Worm (Caenorhabditis elegans) whole organism, L2 larva: ENCODE results near the gene gst-13.

ENCODE experiments used
- C34F6.9 ChIP-seq: fragments of 150-350 bp; optimal IDR thresholded peaks from 2 replicates; lab custom pipeline; 2014; ENCODE audit warnings: missing biosample characterization, missing genetic modification characterization
- R02D3.7 ChIP-seq: fragments of 150-350 bp; optimal IDR thresholded peaks from 2 replicates; lab custom pipeline; 2014; ENCODE audit warnings: missing biosample characterization, missing genetic modification characterization
- Y55F3AM.14 ChIP-seq: fragments of 200-800 bp; sonication (Bioruptor generic); optimal IDR thresholded peaks from 2 replicates; lab custom pipeline; 2018; ENCODE audit warnings: mild to moderate bottlenecking, missing genetic modification characterization, missing compliant biosample characterization
- alr-1 ChIP-seq: fragments of 150-350 bp; optimal IDR thresholded peaks from 2 replicates; lab custom pipeline; 2014; ENCODE audit warnings: missing biosample characterization, missing genetic modification characterization
- ama-1 ChIP-seq: fragments of 150-350 bp; optimal IDR thresholded peaks from 2 replicates; lab custom pipeline; 2018; ENCODE audit warnings: inconsistent platforms
- dmd-4 ChIP-seq: sonication (generic microtip); optimal IDR thresholded peaks from 2 replicates; lab custom pipeline; 2017; ENCODE audit warnings: missing biosample characterization, missing genetic modification characterization
- egl-27 ChIP-seq: sonication (generic microtip); optimal IDR thresholded peaks from 3 replicates; lab custom pipeline; 2017; ENCODE audit warnings: missing biosample characterization, missing genetic modification reagents, missing genetic modification characterization
- elt-1 ChIP-seq: fragments of 150-350 bp; optimal IDR thresholded peaks from 2 replicates; lab custom pipeline; 2014; ENCODE audit warnings: missing biosample characterization, missing genetic modification characterization
- fos-1 ChIP-seq: fragments of 150-350 bp; optimal IDR thresholded peaks from 2 replicates; lab custom pipeline; 2014; ENCODE audit warnings: missing biosample characterization, missing genetic modification characterization
- gmeb-1 ChIP-seq: fragments of 150-350 bp; optimal IDR thresholded peaks from 2 replicates; lab custom pipeline; 2014; ENCODE audit warnings: missing biosample characterization, missing genetic modification characterization
- lin-11 ChIP-seq: fragments of 150-350 bp; sonication (generic microtip); optimal IDR thresholded peaks from 2 replicates; lab custom pipeline; 2014; ENCODE audit warnings: missing biosample characterization, missing genetic modification characterization, inconsistent platforms, mixed read lengths
- lin-13 ChIP-seq: fragments of 150-350 bp; optimal IDR thresholded peaks from 2 replicates; lab custom pipeline; 2014; ENCODE audit warnings: missing biosample characterization, missing genetic modification reagents, missing genetic modification characterization
- lin-39 ChIP-seq: fragments of 150-350 bp; optimal IDR thresholded peaks from 2 replicates; lab custom pipeline; 2014; ENCODE audit warnings: missing biosample characterization, missing genetic modification reagents, missing genetic modification characterization
- lsy-2 ChIP-seq, 2 experiments: fragments of 150-350 bp in 1 of 2; sonication (generic microtip) in 1 of 2; optimal IDR thresholded peaks; 2 replicates each; lab custom pipeline; 2014 to 2017; ENCODE audit warnings: missing biosample characterization in 2 of 2, missing genetic modification characterization in 2 of 2
- mab-5 ChIP-seq: fragments of 150-350 bp; optimal IDR thresholded peaks from 2 replicates; lab custom pipeline; 2014; ENCODE audit warnings: missing biosample characterization, missing genetic modification characterization
- mbf-1 ChIP-seq: sonication (generic microtip); optimal IDR thresholded peaks from 2 replicates; lab custom pipeline; 2017; ENCODE audit warnings: missing biosample characterization, missing genetic modification characterization
- mdl-1 ChIP-seq, 2 experiments: fragments of 150-350 bp in 1 of 2; sonication (generic microtip) in 1 of 2; optimal IDR thresholded peaks; 2 replicates each; lab custom pipeline; 2017; ENCODE audit warnings: missing biosample characterization in 2 of 2, missing genetic modification characterization in 2 of 2
- nhr-10 ChIP-seq: sonication (generic microtip); optimal IDR thresholded peaks from 2 replicates; lab custom pipeline; 2017; ENCODE audit warnings: missing biosample characterization, missing genetic modification characterization
- nhr-11 ChIP-seq: fragments of 150-350 bp; optimal IDR thresholded peaks from 2 replicates; lab custom pipeline; 2014; ENCODE audit warnings: missing biosample characterization, missing genetic modification characterization
- nhr-129 ChIP-seq: fragments of 150-350 bp; optimal IDR thresholded peaks from 2 replicates; lab custom pipeline; 2014; ENCODE audit warnings: missing biosample characterization, missing genetic modification characterization
- nhr-21 ChIP-seq: fragments of 150-350 bp; optimal IDR thresholded peaks from 2 replicates; lab custom pipeline; 2014; ENCODE audit warnings: missing biosample characterization, missing genetic modification characterization
- nhr-23 ChIP-seq: fragments of 150-350 bp; optimal IDR thresholded peaks from 2 replicates; lab custom pipeline; 2014; ENCODE audit warnings: missing biosample characterization, missing genetic modification reagents, missing genetic modification characterization
- nhr-25 ChIP-seq: fragments of 150-350 bp; sonication (generic microtip); optimal IDR thresholded peaks from 3 replicates; lab custom pipeline; 2014; ENCODE audit warnings: missing biosample characterization, missing genetic modification characterization
- nhr-6 ChIP-seq: fragments of 150-350 bp; optimal IDR thresholded peaks from 2 replicates; lab custom pipeline; 2014; ENCODE audit warnings: missing biosample characterization, missing genetic modification characterization
- skn-1 ChIP-seq: sonication (generic microtip); optimal IDR thresholded peaks from 2 replicates; lab custom pipeline; 2017; ENCODE audit warnings: missing biosample characterization, missing genetic modification characterization
- sma-3 ChIP-seq: sonication (generic microtip); optimal IDR thresholded peaks from 2 replicates; lab custom pipeline; 2016; ENCODE audit warnings: missing genetic modification reagents, missing genetic modification characterization, missing compliant biosample characterization
- sma-9 ChIP-seq, 2 experiments: fragments of 150-350 bp in 1 of 2; sonication (generic microtip) in 1 of 2; optimal IDR thresholded peaks; 2 replicates each; lab custom pipeline; 2014 to 2016; ENCODE audit warnings: missing genetic modification characterization in 2 of 2, mild to moderate bottlenecking in 1 of 2, missing biosample characterization in 1 of 2, missing compliant biosample characterization in 1 of 2, missing genetic modification reagents in 1 of 2, moderate library complexity in 1 of 2
- unc-55 ChIP-seq: fragments of 150-350 bp; sonication (generic microtip); optimal IDR thresholded peaks from 3 replicates; lab custom pipeline; 2014; ENCODE audit warnings: missing biosample characterization, missing genetic modification reagents, missing genetic modification characterization
- unc-62 ChIP-seq: fragments of 150-350 bp; optimal IDR thresholded peaks from 2 replicates; lab custom pipeline; 2014; ENCODE audit warnings: missing biosample characterization, missing genetic modification reagents, missing genetic modification characterization
- zag-1 ChIP-seq: fragments of 150-350 bp; optimal IDR thresholded peaks from 2 replicates; lab custom pipeline; 2014; ENCODE audit warnings: missing biosample characterization, missing genetic modification characterization
- ztf-1 ChIP-seq: fragments of 200-800 bp; sonication (Bioruptor generic); conservative IDR thresholded peaks from 2 replicates; pipeline ENCODE4 v1.3.6; 2022; ENCODE audit warnings: missing genetic modification characterization, missing compliant biosample characterization
- ztf-11 ChIP-seq: sonication (generic microtip); optimal IDR thresholded peaks from 2 replicates; lab custom pipeline; 2017; ENCODE audit warnings: missing biosample characterization, missing genetic modification characterization
- ztf-4 ChIP-seq: fragments of 150-350 bp; optimal IDR thresholded peaks from 2 replicates; lab custom pipeline; 2014; ENCODE audit warnings: missing biosample characterization, missing genetic modification characterization

The gst-13 gene

ce11 chrII:9280048-9280772 is 49.0 kb downstream of the gst-13 start, which contains the start of gene gldi-3:
TSS of gene gldi-3 (minus strand) at chrII:9280098.
- TF ChIP-seq R02D3.7 (no peak), mab-5 (no peak), lin-13 (GFP tag; lab: Kevin White, UChicago) (no peak), fos-1 (peak; percentile 48), lsy-2 (tag; optimal IDR thresholded peaks at IDR 0.05; lab: Kevin White, UChicago) (peak in 1 of 2 experiments; percentile 23), lin-39 (tag; lab: Kevin White, UChicago) (no peak), elt-1 (tag; lab: Kevin White, UChicago) (no peak), unc-62 (no peak), lin-11 (tag; lab: Kevin White, UChicago) (no peak), zag-1 (tag; lab: Kevin White, UChicago) (no peak), nhr-6 (tag; lab: Kevin White, UChicago) (no peak), nhr-25 (tag; lab: Kevin White, UChicago) (no peak), ama-1 (lab: Kevin White, UChicago) (no peak), ztf-11 (no peak), nhr-23 (no peak), unc-55 (GFP tag; lab: Kevin White, UChicago) (no peak), dmd-4 (no peak), ztf-1 (no peak), gmeb-1 (no peak), sma-3 (GFP tag; lab: Kevin White, UChicago) (no peak), Y55F3AM.14 (GFP tag; lab: Kevin White, UChicago) (no peak), ztf-4 (tag; lab: Kevin White, UChicago) (peak; percentile 16), mbf-1 (tag; lab: Kevin White, UChicago) (no peak)

ce11 chrII:9280846-9281245 is 49.6 kb downstream of the gst-13 start:
- TF ChIP-seq alr-1 (tag; lab: Kevin White, UChicago) (no peak), sma-9 (GFP tag; optimal IDR thresholded peaks at IDR 0.05; lab: Kevin White, UChicago) (peak; percentile 3), sma-9 (tag; optimal IDR thresholded peaks at IDR 0.05; lab: Kevin White, UChicago) (no peak), gmeb-1 (no peak)

ce11 chrII:9281595-9281994 is 50.3 kb downstream of the gst-13 start:
- TF ChIP-seq fos-1 (peak; percentile 42), nhr-10 (no peak), mdl-1 (tag; optimal IDR thresholded peaks at IDR 0.05; lab: Kevin White, UChicago) (no peak), nhr-129 (tag; lab: Kevin White, UChicago) (peak; percentile 76), skn-1 (tag; lab: Kevin White, UChicago) (no peak), C34F6.9 (tag; lab: Kevin White, UChicago) (peak; percentile 78), sma-9 (GFP tag; optimal IDR thresholded peaks at IDR 0.05; lab: Kevin White, UChicago) (peak; percentile 39), sma-9 (tag; optimal IDR thresholded peaks at IDR 0.05; lab: Kevin White, UChicago) (no peak), egl-27 (tag; lab: Kevin White, UChicago) (peak; percentile 33), alr-1 (tag; lab: Kevin White, UChicago) (no peak), lsy-2 (tag; optimal IDR thresholded peaks at IDR 0.05; lab: Kevin White, UChicago) (peak in 1 of 2 experiments; percentile 72), unc-55 (GFP tag; lab: Kevin White, UChicago) (peak; percentile 86), elt-1 (tag; lab: Kevin White, UChicago) (no peak), nhr-21 (no peak), nhr-11 (tag; lab: Kevin White, UChicago) (no peak), mab-5 (no peak), zag-1 (tag; lab: Kevin White, UChicago) (peak; percentile 54)
- TF ChIP-seq, all 48 proteins: peak for 8
